Worm (Caenorhabditis elegans): Measurements from ENCODE around the gene T25F10.3.

ce11 chrV:6783044-6783625 is 38.3 kb downstream of the T25F10.3 start:
- TF ChIP-seq ama-1 (optimal IDR thresholded peaks at IDR 0.05) (no peak), ceh-36 (tag; optimal IDR thresholded peaks at IDR 0.05) (no peak), tbx-11 (GFP tag; IDR thresholded peaks at IDR 0.05) (no peak), sea-1 (GFP tag; conservative IDR thresholded peaks at IDR 0.05) (no peak), flt-1 (GFP tag; IDR thresholded peaks at IDR 0.05) (no peak), hnd-1 (tag; optimal IDR thresholded peaks at IDR 0.05) (no peak), aly-1 (tag; optimal IDR thresholded peaks at IDR 0.05) (no peak), hmg-4 (GFP tag; optimal IDR thresholded peaks at IDR 0.05) (no peak), B0310.2 (tag; optimal IDR thresholded peaks at IDR 0.05) (no peak), ceh-13 (GFP tag; optimal IDR thresholded peaks at IDR 0.05) (no peak), hmbx-1 (tag; optimal IDR thresholded peaks at IDR 0.05) (no peak)
